Fruit fly (Drosophila melanogaster): ENCODE measurements around the gene Jon66Ci.

dm6 chr3L:8424831-8425336 is 33.5 kb downstream of the Jon66Ci start, which contains the start of gene Cbl:
- no peak for TF ChIP-seq Dip3 (GFP tag; optimal IDR thresholded peaks at IDR 0.05)
- no peak for TF ChIP-seq CG10979 (tag; optimal IDR thresholded peaks at IDR 0.05)
- TF ChIP-seq CG16815 (GFP tag; optimal IDR thresholded peaks at IDR 0.05): no peak
- no peak for TF ChIP-seq CG12236 (GFP tag; optimal IDR thresholded peaks at IDR 0.05)
- peak; percentile 94 for TF ChIP-seq gfzf (GFP tag; optimal IDR thresholded peaks at IDR 0.05)
- no peak for TF ChIP-seq C15 (GFP tag; IDR thresholded peaks at IDR 0.05)
- peak; percentile 100 for TF ChIP-seq CG2116 (GFP tag; optimal IDR thresholded peaks at IDR 0.05)
- TF ChIP-seq Sry-β (GFP tag; optimal IDR thresholded peaks at IDR 0.05): peak; percentile 9
- no peak for TF ChIP-seq lola (GFP tag; optimal IDR thresholded peaks at IDR 0.05)
- TF ChIP-seq lbe (GFP tag; optimal IDR thresholded peaks at IDR 0.05): no peak
- no peak for TF ChIP-seq CG1233 (GFP tag; optimal IDR thresholded peaks at IDR 0.05)

All from whole organism, embryonic.